Fruit fly (Drosophila melanogaster) whole organism, embryonic: ENCODE measurements around the gene CG42828.
A peak's percentile ranks its signal among the peaks of the same experiment; 100 is the strongest.

Source experiments
- B-H2 ChIP-seq: fragments of 200-800 bp; sonication (Bioruptor generic); optimal IDR thresholded peaks from 2 replicates; lab custom pipeline; 2018; ENCODE audit warnings: missing biosample characterization, mild to moderate bottlenecking, missing genetic modification characterization
- CG10565 ChIP-seq: fragments of 200-800 bp; sonication (Bioruptor generic); optimal IDR thresholded peaks from 3 replicates; lab custom pipeline; 2016; ENCODE audit warnings: missing biosample characterization, mild to moderate bottlenecking, missing genetic modification characterization
- CG10654 ChIP-seq: fragments of 200-800 bp; sonication (Bioruptor generic); optimal IDR thresholded peaks from 2 replicates; lab custom pipeline; 2016; ENCODE audit warnings: missing biosample characterization, missing genetic modification characterization
- CG10979 ChIP-seq: fragments of 200-800 bp; sonication (Bioruptor generic); optimal IDR thresholded peaks from 2 replicates; lab custom pipeline; 2018; ENCODE audit warnings: missing biosample characterization, mild to moderate bottlenecking, missing genetic modification characterization, moderate library complexity
- CG11456 ChIP-seq: fragments of 200-800 bp; sonication (Bioruptor generic); IDR thresholded peaks from 3 replicates; pipeline ENCODE4 v1.3.6; 2022; ENCODE audit warnings: missing biosample characterization, missing genetic modification characterization
- CG11695 ChIP-seq: fragments of 200-800 bp; sonication (Bioruptor generic); IDR thresholded peaks from 3 replicates; pipeline ENCODE4 v1.3.6; 2022; ENCODE audit warnings: missing biosample characterization, missing genetic modification characterization
- CG12155 ChIP-seq: fragments of 200-800 bp; sonication (Bioruptor generic); optimal IDR thresholded peaks from 3 replicates; lab custom pipeline; 2016; ENCODE audit warnings: missing biosample characterization, missing genetic modification characterization
- CG13624 ChIP-seq: fragments of 200-800 bp; sonication (Bioruptor generic); optimal IDR thresholded peaks from 2 replicates; lab custom pipeline; 2016; ENCODE audit warnings: missing biosample characterization, missing genetic modification characterization
- CG14860 ChIP-seq: fragments of 200-800 bp; sonication (Bioruptor generic); IDR thresholded peaks from 3 replicates; pipeline ENCODE4 v1.3.6; 2022; ENCODE audit warnings: missing biosample characterization, missing genetic modification characterization; ENCODE audit not compliant: partially characterized antibody
- CG1603 ChIP-seq: fragments of 200-800 bp; sonication (Bioruptor generic); optimal IDR thresholded peaks from 2 replicates; lab custom pipeline; 2019; ENCODE audit warnings: missing biosample characterization, mild to moderate bottlenecking, missing genetic modification characterization, moderate library complexity
- CG17186 ChIP-seq: fragments of 200-800 bp; sonication (Bioruptor generic); optimal IDR thresholded peaks from 3 replicates; lab custom pipeline; 2017; ENCODE audit warnings: missing biosample characterization, missing genetic modification reagents, missing genetic modification characterization
- CG2889 ChIP-seq: fragments of 200-800 bp; sonication (Bioruptor generic); IDR thresholded peaks from 3 replicates; pipeline ENCODE4 v1.3.6; 2022; ENCODE audit warnings: missing biosample characterization, missing genetic modification characterization
- CG30020 ChIP-seq: fragments of 200-800 bp; optimal IDR thresholded peaks from 2 replicates; lab custom pipeline; 2019; ENCODE audit warnings: missing biosample characterization, mild to moderate bottlenecking, missing genetic modification characterization, moderate library complexity
- CG42726 ChIP-seq: fragments of 200-800 bp; sonication (Bioruptor generic); IDR thresholded peaks from 2 replicates; pipeline ENCODE4 v1.3.6; 2022; ENCODE audit warnings: missing biosample characterization, missing genetic modification characterization; ENCODE audit not compliant: partially characterized antibody
- CG4854 ChIP-seq: fragments of 200-800 bp; sonication (Bioruptor generic); optimal IDR thresholded peaks from 2 replicates; lab custom pipeline; 2016; ENCODE audit warnings: missing biosample characterization, missing genetic modification characterization, inconsistent platforms
- CG7357 ChIP-seq: fragments of 200-800 bp; sonication (Bioruptor generic); IDR thresholded peaks from 3 replicates; pipeline ENCODE4 v1.3.6; 2022; ENCODE audit warnings: missing biosample characterization, missing genetic modification characterization
- CG7372 ChIP-seq: fragments of 200-800 bp; sonication (Bioruptor generic); IDR thresholded peaks from 2 replicates; pipeline ENCODE4 v1.3.6; 2022; ENCODE audit warnings: missing biosample characterization, missing genetic modification characterization
- CG7963 ChIP-seq: fragments of 200-800 bp; sonication (Bioruptor generic); IDR thresholded peaks from 3 replicates; pipeline ENCODE4 v1.3.6; 2022; ENCODE audit warnings: missing biosample characterization, missing genetic modification characterization; ENCODE audit not compliant: partially characterized antibody
- CTCF ChIP-seq: fragments of 200-800 bp; sonication (Bioruptor generic); optimal IDR thresholded peaks from 2 replicates; lab custom pipeline; 2017; ENCODE audit warnings: missing biosample characterization, mild to moderate bottlenecking, missing genetic modification characterization, moderate library complexity
- Camta ChIP-seq: fragments of 200-800 bp; sonication (Bioruptor generic); optimal IDR thresholded peaks from 2 replicates; lab custom pipeline; 2016; ENCODE audit warnings: missing biosample characterization, missing genetic modification characterization
- D19B ChIP-seq: fragments of 200-800 bp; sonication (Bioruptor generic); optimal IDR thresholded peaks from 2 replicates; lab custom pipeline; 2017; ENCODE audit warnings: missing biosample characterization, mild to moderate bottlenecking, missing genetic modification characterization
- Dad ChIP-seq: fragments of 200-800 bp; sonication (Bioruptor generic); optimal IDR thresholded peaks from 3 replicates; lab custom pipeline; 2016; ENCODE audit warnings: missing biosample characterization, missing genetic modification characterization
- Dref ChIP-seq: fragments of 200-800 bp; sonication (Bioruptor generic); IDR thresholded peaks from 2 replicates; pipeline ENCODE4 v1.3.6; 2022; ENCODE audit warnings: missing biosample characterization, missing genetic modification characterization
- H2.0 ChIP-seq: fragments of 200-800 bp; sonication (Bioruptor generic); IDR thresholded peaks from 2 replicates; pipeline ENCODE4 v1.3.6; 2022; ENCODE audit warnings: missing biosample characterization, missing genetic modification characterization
- Hand ChIP-seq: fragments of 200-800 bp; sonication (Bioruptor generic); optimal IDR thresholded peaks from 2 replicates; lab custom pipeline; 2017; ENCODE audit warnings: mild to moderate bottlenecking, missing biosample characterization, missing genetic modification reagents, missing genetic modification characterization
- Hr3 ChIP-seq: fragments of 200-800 bp; sonication (Bioruptor generic); optimal IDR thresholded peaks from 3 replicates; lab custom pipeline; 2016; ENCODE audit warnings: missing biosample characterization, missing genetic modification characterization
- Kr ChIP-seq: fragments of 200-800 bp; sonication (Bioruptor generic); optimal IDR thresholded peaks from 2 replicates; lab custom pipeline; 2017; ENCODE audit warnings: missing biosample characterization, mild to moderate bottlenecking, missing genetic modification characterization
- Nf-YC ChIP-seq: fragments of 200-800 bp; optimal IDR thresholded peaks from 3 replicates; lab custom pipeline; 2019; ENCODE audit warnings: missing biosample characterization, mild to moderate bottlenecking, missing genetic modification characterization, moderate library complexity
- Opbp ChIP-seq: fragments of 200-800 bp; sonication (Bioruptor generic); IDR thresholded peaks from 3 replicates; pipeline ENCODE4 v1.3.6; 2022; ENCODE audit warnings: missing biosample characterization, missing genetic modification characterization; ENCODE audit not compliant: partially characterized antibody
- Six4 ChIP-seq: fragments of 200-800 bp; sonication (Bioruptor generic); optimal IDR thresholded peaks from 2 replicates; lab custom pipeline; 2016; ENCODE audit warnings: missing biosample characterization, missing genetic modification characterization
- Sox102F ChIP-seq: fragments of 200-800 bp; sonication (Bioruptor generic); optimal IDR thresholded peaks from 2 replicates; lab custom pipeline; 2018; ENCODE audit warnings: missing biosample characterization, mild to moderate bottlenecking, missing genetic modification characterization, moderate library complexity
- Sry-β ChIP-seq: fragments of 200-800 bp; sonication (Bioruptor generic); optimal IDR thresholded peaks from 2 replicates; lab custom pipeline; 2018; ENCODE audit warnings: missing biosample characterization, mild to moderate bottlenecking, missing genetic modification characterization, moderate library complexity
- Ssrp ChIP-seq: fragments of 200-800 bp; sonication (Bioruptor generic); optimal IDR thresholded peaks from 2 replicates; lab custom pipeline; 2018; ENCODE audit warnings: missing biosample characterization, mild to moderate bottlenecking, missing genetic modification characterization, moderate library complexity
- TFAM ChIP-seq: fragments of 200-800 bp; sonication (Bioruptor generic); optimal IDR thresholded peaks from 2 replicates; lab custom pipeline; 2017; ENCODE audit warnings: missing biosample characterization, missing genetic modification characterization, inconsistent platforms
- Usf ChIP-seq: fragments of 200-800 bp; sonication (Bioruptor generic); optimal IDR thresholded peaks from 2 replicates; lab custom pipeline; 2017; ENCODE audit warnings: missing genotype, missing biosample characterization, missing genetic modification characterization
- ash1 ChIP-seq: fragments of 200-800 bp; sonication (Bioruptor generic); optimal IDR thresholded peaks from 2 replicates; lab custom pipeline; 2018; ENCODE audit warnings: missing biosample characterization, mild to moderate bottlenecking, missing genetic modification characterization
- ato ChIP-seq: fragments of 200-800 bp; sonication (Bioruptor generic); IDR thresholded peaks from 2 replicates; pipeline ENCODE4 v1.3.6; 2022; ENCODE audit warnings: missing biosample characterization, missing genetic modification characterization; ENCODE audit not compliant: partially characterized antibody
- dimm ChIP-seq: fragments of 200-800 bp; sonication (Bioruptor generic); IDR thresholded peaks from 2 replicates; pipeline ENCODE4 v1.3.6; 2022; ENCODE audit warnings: missing biosample characterization, missing genetic modification characterization
- dysf ChIP-seq: fragments of 200-800 bp; sonication (Bioruptor generic); IDR thresholded peaks from 3 replicates; pipeline ENCODE4 v1.3.6; 2022; ENCODE audit warnings: missing biosample characterization, missing genetic modification characterization
- esg ChIP-seq: fragments of 200-800 bp; sonication (Bioruptor generic); conservative IDR thresholded peaks from 2 replicates; pipeline ENCODE4 v1.3.6; 2022; ENCODE audit warnings: missing biosample characterization, missing genetic modification characterization
- ewg ChIP-seq: fragments of 200-800 bp; sonication (Bioruptor generic); optimal IDR thresholded peaks from 3 replicates; lab custom pipeline; 2017; ENCODE audit warnings: mild to moderate bottlenecking, missing biosample characterization, missing genetic modification reagents, missing genetic modification characterization
- exex ChIP-seq: fragments of 200-800 bp; sonication (Bioruptor generic); optimal IDR thresholded peaks from 4 replicates; lab custom pipeline; 2018; ENCODE audit warnings: missing biosample characterization, mild to moderate bottlenecking, missing genetic modification characterization, moderate library complexity
- ftz-f1 ChIP-seq: fragments of 200-800 bp; sonication (Bioruptor generic); optimal IDR thresholded peaks from 2 replicates; lab custom pipeline; 2016; ENCODE audit warnings: missing biosample characterization, missing genetic modification characterization
- gfzf ChIP-seq: fragments of 200-800 bp; sonication (Bioruptor generic); optimal IDR thresholded peaks from 2 replicates; lab custom pipeline; 2016; ENCODE audit warnings: missing biosample characterization, mild to moderate bottlenecking, missing genetic modification characterization, moderate library complexity
- lbe ChIP-seq: fragments of 200-800 bp; sonication (Bioruptor generic); optimal IDR thresholded peaks from 2 replicates; lab custom pipeline; 2016; ENCODE audit warnings: missing biosample characterization, mild to moderate bottlenecking, missing genetic modification characterization
- oc ChIP-seq: fragments of 200-800 bp; sonication (Bioruptor generic); optimal IDR thresholded peaks from 2 replicates; lab custom pipeline; 2018; ENCODE audit warnings: missing biosample characterization, mild to moderate bottlenecking, missing genetic modification characterization, moderate library complexity
- otp ChIP-seq: fragments of 200-800 bp; sonication (Bioruptor generic); IDR thresholded peaks from 3 replicates; pipeline ENCODE4, ENCODE4 v1.3.6; 2022; ENCODE audit warnings: missing biosample characterization, missing genetic modification characterization
- p53 ChIP-seq: fragments of 200-800 bp; sonication (Bioruptor generic); optimal IDR thresholded peaks from 2 replicates; lab custom pipeline; 2016; ENCODE audit warnings: missing biosample characterization, missing genetic modification characterization
- tx ChIP-seq: fragments of 200-800 bp; sonication (Bioruptor generic); optimal IDR thresholded peaks from 2 replicates; lab custom pipeline; 2016; ENCODE audit warnings: missing biosample characterization, missing genetic modification characterization
- vnd ChIP-seq: fragments of 200-800 bp; sonication (Bioruptor generic); IDR thresholded peaks from 3 replicates; pipeline ENCODE4 v1.3.6; 2022; ENCODE audit warnings: missing biosample characterization, missing genetic modification characterization; ENCODE audit not compliant: partially characterized antibody

The CG42828 gene

dm6 chr3R:23333334-23334035 is 40.0 kb upstream of the CG42828 start (continued):
- TF ChIP-seq D19B (GFP tag; lab: Kevin White, UChicago) (peak; percentile 37), H2.0 (GFP tag; lab: Robert Waterston, UW) (peak; percentile 58), CG42726 (GFP tag; lab: Robert Waterston, UW) (no peak), ash1 (GFP tag; lab: Kevin White, UChicago) (no peak), CG7357 (no peak), CG12155 (GFP tag; lab: Kevin White, UChicago) (no peak), oc (tag; lab: Kevin White, UChicago) (peak; percentile 31), CG17186 (GFP tag; lab: Kevin White, UChicago) (no peak), CG10979 (tag; lab: Kevin White, UChicago) (peak; percentile 79), Ssrp (tag; lab: Kevin White, UChicago) (peak; percentile 65), Sox102F (GFP tag; lab: Kevin White, UChicago) (peak; percentile 74), CG4854 (GFP tag; lab: Kevin White, UChicago) (no peak), CG7372 (GFP tag; lab: Robert Waterston, UW) (no peak), CG7963 (GFP tag; lab: Robert Waterston, UW) (no peak), exex (no peak), TFAM (no peak), p53 (GFP tag; lab: Kevin White, UChicago) (no peak), ato (GFP tag; lab: Robert Waterston, UW) (no peak), esg (GFP tag; lab: Robert Waterston, UW) (peak; percentile 27), CG11456 (no peak), Six4 (GFP tag; lab: Kevin White, UChicago) (peak; percentile 5), Hr3 (GFP tag; lab: Kevin White, UChicago) (peak; percentile 34), lbe (GFP tag; lab: Kevin White, UChicago) (no peak), tx (GFP tag; lab: Kevin White, UChicago) (no peak), Opbp (GFP tag; lab: Robert Waterston, UW) (no peak), Usf (GFP tag; lab: Kevin White, UChicago) (no peak), ewg (GFP tag; lab: Kevin White, UChicago) (peak; percentile 40), dysf (peak; percentile 23; the same call in 1 of the 3 replicates), vnd (GFP tag; lab: Robert Waterston, UW) (no peak), ftz-f1 (GFP tag; lab: Kevin White, UChicago) (no peak), CG13624 (GFP tag; lab: Kevin White, UChicago) (peak; percentile 4), B-H2 (no peak), CG10654 (GFP tag; lab: Kevin White, UChicago) (peak; percentile 22), CG10565 (GFP tag; lab: Kevin White, UChicago) (no peak), CTCF (GFP tag; lab: Kevin White, UChicago) (no peak), dimm (GFP tag; lab: Robert Waterston, UW) (no peak), Dad (GFP tag; lab: Kevin White, UChicago) (no peak), otp (GFP tag; lab: Robert Waterston, UW) (no peak), CG1603 (tag; lab: Kevin White, UChicago) (peak; percentile 22), Kr (GFP tag; lab: Kevin White, UChicago) (no peak), CG30020 (tag; lab: Kevin White, UChicago) (no peak), Dref (GFP tag; lab: Robert Waterston, UW) (no peak), Camta (GFP tag; lab: Kevin White, UChicago) (peak; percentile 18), CG11695 (GFP tag; lab: Robert Waterston, UW) (no peak), Sry-β (GFP tag; lab: Kevin White, UChicago) (no peak), Hand (no peak), gfzf (no peak), Nf-YC (no peak), CG14860 (GFP tag; lab: Robert Waterston, UW) (no peak), CG2889 (GFP tag; lab: Robert Waterston, UW) (no peak)
